Fruit fly (Drosophila melanogaster) whole organism, prepupa: ENCODE measurements around the gene CG11768.

Source experiments
- CG11762 ChIP-seq: fragments of 200-800 bp; sonication (Bioruptor generic); optimal IDR thresholded peaks from 3 replicates; lab custom pipeline; 2016; ENCODE audit warnings: missing biosample characterization, missing genetic modification characterization; ENCODE audit not compliant: insufficient read depth
- CG8319 ChIP-seq: fragments of 200-800 bp; sonication (Bioruptor generic); optimal IDR thresholded peaks from 3 replicates; lab custom pipeline; 2016; ENCODE audit warnings: missing biosample characterization, missing genetic modification characterization
- Eip75B ChIP-seq: fragments of 200-800 bp; sonication (Bioruptor generic); optimal IDR thresholded peaks from 3 replicates; lab custom pipeline; 2016; ENCODE audit warnings: missing biosample characterization, missing genetic modification characterization
- Ets96B ChIP-seq: fragments of 200-800 bp; optimal IDR thresholded peaks from 2 replicates; lab custom pipeline; 2019; ENCODE audit warnings: missing biosample characterization, mild to moderate bottlenecking, missing genetic modification characterization, moderate library complexity
- Hr4 ChIP-seq: fragments of 200-800 bp; sonication (Bioruptor generic); optimal IDR thresholded peaks from 3 replicates; lab custom pipeline; 2016; ENCODE audit warnings: missing biosample characterization, missing genetic modification characterization
- OdsH ChIP-seq: fragments of 200-800 bp; sonication (Bioruptor generic); optimal IDR thresholded peaks from 3 replicates; lab custom pipeline; 2016; ENCODE audit warnings: missing biosample characterization, missing genetic modification characterization
- cyc ChIP-seq: fragments of 200-800 bp; sonication (Bioruptor generic); optimal IDR thresholded peaks from 3 replicates; lab custom pipeline; 2016; ENCODE audit warnings: missing biosample characterization, missing genetic modification characterization
- dac ChIP-seq: fragments of 200-800 bp; sonication (Bioruptor generic); optimal IDR thresholded peaks from 2 replicates; lab custom pipeline; 2017; ENCODE audit warnings: missing biosample characterization, mild to moderate bottlenecking, missing genetic modification characterization
- esn ChIP-seq: fragments of 200-800 bp; sonication (Bioruptor generic); optimal IDR thresholded peaks from 2 replicates; lab custom pipeline; 2016; ENCODE audit warnings: missing biosample characterization, mild to moderate bottlenecking, missing genetic modification characterization, moderate library complexity
- fd59A ChIP-seq: fragments of 200-800 bp; sonication (Bioruptor generic); optimal IDR thresholded peaks from 2 replicates; lab custom pipeline; 2017; ENCODE audit warnings: missing biosample characterization, mild to moderate bottlenecking, missing genetic modification characterization, missing genetic modification reagents
- spab ChIP-seq: fragments of 200-800 bp; sonication (Bioruptor generic); optimal IDR thresholded peaks from 2 replicates; lab custom pipeline; 2017; ENCODE audit warnings: missing biosample characterization, mild to moderate bottlenecking, missing genetic modification characterization, missing genetic modification reagents
- ss ChIP-seq, 2 experiments: fragments of 200-800 bp; sonication (Bioruptor generic); optimal IDR thresholded peaks; 2 replicates in 1 of 2; 3 replicates in 1 of 2; lab custom pipeline; 2017 to 2018; ENCODE audit warnings: mild to moderate bottlenecking in 2 of 2, missing biosample characterization in 2 of 2, missing genetic modification characterization in 2 of 2, moderate library complexity in 1 of 2
- topi ChIP-seq: fragments of 200-800 bp; sonication (Bioruptor generic); optimal IDR thresholded peaks from 3 replicates; lab custom pipeline; 2016; ENCODE audit warnings: missing biosample characterization, missing genetic modification characterization

DNA sequence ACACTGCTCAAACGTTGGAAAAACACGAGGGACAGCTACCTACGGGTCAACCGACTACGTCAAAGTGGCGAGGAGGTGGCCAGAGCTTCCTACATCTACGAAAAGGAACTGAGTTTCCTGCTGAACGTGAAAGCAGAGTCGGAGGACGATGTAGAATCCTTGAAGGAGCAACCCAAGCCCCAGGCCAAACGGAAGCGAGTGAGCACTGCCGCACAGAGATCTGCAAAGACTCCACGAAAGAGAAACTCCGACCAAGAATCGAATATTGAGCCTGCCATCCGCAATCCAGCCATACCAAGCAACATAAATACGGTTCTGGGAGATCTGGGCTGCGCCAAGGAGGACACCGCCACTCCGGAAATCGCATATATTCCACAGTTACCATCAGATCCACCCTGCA is 38.6 kb upstream of the CG11768 start:
- TF ChIP-seq fd59A (no peak), esn (GFP tag; lab: Kevin White, UChicago) (no peak), OdsH (GFP tag; lab: Kevin White, UChicago) (no peak), spab (GFP tag; lab: Kevin White, UChicago) (no peak), ss (GFP tag; optimal IDR thresholded peaks at IDR 0.05; lab: Kevin White, UChicago) (no peak), CG11762 (no peak), CG8319 (GFP tag; lab: Kevin White, UChicago) (no peak), topi (no peak), dac (GFP tag; lab: Kevin White, UChicago) (no peak), Hr4 (GFP tag; lab: Kevin White, UChicago) (no peak), Ets96B (tag; lab: Kevin White, UChicago) (no peak), cyc (GFP tag; lab: Kevin White, UChicago) (no peak), Eip75B (GFP tag; lab: Kevin White, UChicago) (no peak)
